Worm (Caenorhabditis elegans) whole organism, late embryonic: Measurements from ENCODE around the gene sre-29.

Source experiments
- C08G9.2 ChIP-seq: sonication (generic microtip); optimal IDR thresholded peaks from 2 replicates; lab custom pipeline; 2016; ENCODE audit warnings: mild to moderate bottlenecking, missing genetic modification characterization, moderate library complexity, missing compliant biosample characterization
- ceh-18 ChIP-seq: sonication (generic microtip); optimal IDR thresholded peaks from 2 replicates; lab custom pipeline; 2016; ENCODE audit warnings: missing genetic modification characterization, missing compliant biosample characterization
- ceh-9 ChIP-seq: sonication (generic microtip); optimal IDR thresholded peaks from 2 replicates; lab custom pipeline; 2016; ENCODE audit warnings: mild to moderate bottlenecking, missing genetic modification characterization, inconsistent platforms, missing compliant biosample characterization
- elt-2 ChIP-seq: sonication (generic microtip); optimal IDR thresholded peaks from 2 replicates; lab custom pipeline; 2016; ENCODE audit warnings: missing genetic modification reagents, missing genetic modification characterization, missing compliant biosample characterization
- hlh-6 ChIP-seq: sonication (generic microtip); optimal IDR thresholded peaks from 2 replicates; lab custom pipeline; 2016; ENCODE audit warnings: missing genotype, missing genetic modification characterization, missing compliant biosample characterization
- nfya-1 ChIP-seq: sonication (generic microtip); optimal IDR thresholded peaks from 2 replicates; lab custom pipeline; 2017; ENCODE audit warnings: missing genetic modification characterization, mild to moderate bottlenecking, missing compliant biosample characterization, antibody characterized with exemption, moderate library complexity
- sdc-2 ChIP-seq: sonication (generic microtip); optimal IDR thresholded peaks from 2 replicates; lab custom pipeline; 2016; ENCODE audit warnings: missing genotype, missing genetic modification characterization, missing compliant biosample characterization
- sox-4 ChIP-seq: sonication (generic microtip); optimal IDR thresholded peaks from 2 replicates; lab custom pipeline; 2017; ENCODE audit warnings: mild to moderate bottlenecking, missing genetic modification characterization, inconsistent platforms, missing compliant biosample characterization
- tbx-2 ChIP-seq: sonication (generic microtip); optimal IDR thresholded peaks from 2 replicates; lab custom pipeline; 2016; ENCODE audit warnings: missing genetic modification characterization, missing compliant biosample characterization

DNA sequence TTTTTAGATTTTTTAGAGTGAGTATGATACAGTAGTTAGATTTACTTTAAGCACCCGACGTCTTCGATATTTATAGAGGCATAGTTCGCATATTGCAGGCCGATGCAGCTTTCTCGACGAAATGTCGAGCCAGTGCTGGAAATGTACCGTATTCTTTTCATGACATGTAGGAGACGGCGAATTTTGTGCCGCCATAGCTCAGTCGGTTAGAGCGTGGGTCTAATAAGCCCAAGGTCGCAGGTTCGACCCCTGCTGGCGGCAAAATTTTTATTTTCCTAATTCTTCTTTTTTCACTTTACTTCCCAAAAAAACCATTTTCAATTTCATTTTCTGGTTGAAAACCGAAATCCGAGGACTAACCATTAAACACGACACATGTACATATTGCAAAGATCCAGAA, 39.4 kb downstream of the sre-29 start:
- TF ChIP-seq hlh-6 = no peak
- no peak for TF ChIP-seq ceh-18 (tag; lab: Kevin White, UChicago)
- TF ChIP-seq sox-4 (tag; lab: Kevin White, UChicago) = no peak
- TF ChIP-seq C08G9.2 (tag; lab: Kevin White, UChicago) = no peak
- TF ChIP-seq sdc-2 (tag; lab: Kevin White, UChicago) = no peak
- no peak for TF ChIP-seq tbx-2 (tag; lab: Kevin White, UChicago)
- TF ChIP-seq elt-2 (tag; lab: Kevin White, UChicago) = no peak
- no peak for TF ChIP-seq ceh-9 (tag; lab: Kevin White, UChicago)
- TF ChIP-seq nfya-1 (tag; lab: Kevin White, UChicago) = no peak
